Fruit fly (Drosophila melanogaster) whole organism, prepupa: ENCODE data around the gene CG8838.

Source experiments
- CG10669 ChIP-seq: fragments of 200-800 bp; sonication (Bioruptor generic); optimal IDR thresholded peaks from 3 replicates; lab custom pipeline; 2018; ENCODE audit warnings: missing biosample characterization, mild to moderate bottlenecking, missing genetic modification characterization, moderate library complexity
- CG32006 ChIP-seq: fragments of 200-800 bp; sonication (Bioruptor generic); optimal IDR thresholded peaks from 3 replicates; lab custom pipeline; 2017; ENCODE audit warnings: missing biosample characterization, mild to moderate bottlenecking, missing genetic modification characterization
- CG6163 ChIP-seq: fragments of 200-800 bp; sonication (Bioruptor generic); IDR thresholded peaks from 3 replicates; pipeline ENCODE4 v1.3.6; 2022; ENCODE audit warnings: missing biosample characterization, missing genetic modification characterization
- CG6854 ChIP-seq: fragments of 200-800 bp; sonication (Bioruptor generic); optimal IDR thresholded peaks from 2 replicates; lab custom pipeline; 2017; ENCODE audit warnings: missing biosample characterization, mild to moderate bottlenecking, missing genetic modification characterization
- CG8119 ChIP-seq: fragments of 200-800 bp; sonication (Bioruptor generic); IDR thresholded peaks from 3 replicates; pipeline ENCODE4 v1.3.6; 2022; ENCODE audit warnings: missing biosample characterization, missing genetic modification characterization
- CG9139 ChIP-seq: fragments of 200-800 bp; sonication (Bioruptor generic); optimal IDR thresholded peaks from 3 replicates; lab custom pipeline; 2017; ENCODE audit warnings: missing biosample characterization, mild to moderate bottlenecking, missing genetic modification characterization
- Hr4 ChIP-seq: fragments of 200-800 bp; sonication (Bioruptor generic); optimal IDR thresholded peaks from 3 replicates; lab custom pipeline; 2016; ENCODE audit warnings: missing biosample characterization, missing genetic modification characterization
- Lpt ChIP-seq: fragments of 200-800 bp; sonication (Bioruptor generic); optimal IDR thresholded peaks from 3 replicates; lab custom pipeline; 2016; ENCODE audit warnings: missing biosample characterization, missing genetic modification characterization
- OdsH ChIP-seq: fragments of 200-800 bp; sonication (Bioruptor generic); optimal IDR thresholded peaks from 3 replicates; lab custom pipeline; 2016; ENCODE audit warnings: missing biosample characterization, missing genetic modification characterization
- Sox102F ChIP-seq: fragments of 200-800 bp; sonication (Bioruptor generic); optimal IDR thresholded peaks from 2 replicates; lab custom pipeline; 2016; ENCODE audit warnings: missing biosample characterization, mild to moderate bottlenecking, missing genetic modification characterization
- Sox14 ChIP-seq: fragments of 200-800 bp; sonication (Bioruptor generic); optimal IDR thresholded peaks from 3 replicates; lab custom pipeline; 2016; ENCODE audit warnings: missing biosample characterization, missing genetic modification characterization

dm6 chr2L:3338566-3339215 is 18.8 kb upstream of the CG8838 start:
- TF ChIP-seq CG6163 (GFP tag; lab: Robert Waterston, UW): peak; percentile 89
- TF ChIP-seq OdsH (GFP tag; lab: Kevin White, UChicago): peak; percentile 91
- peak; percentile 89 for TF ChIP-seq Lpt (GFP tag; lab: Kevin White, UChicago)
- TF ChIP-seq CG8119 (GFP tag; lab: Robert Waterston, UW): peak; percentile 91
- TF ChIP-seq CG9139: peak; percentile 64
- TF ChIP-seq CG6854: peak; percentile 28
- peak; percentile 76 for TF ChIP-seq Sox102F (GFP tag; lab: Kevin White, UChicago)
- TF ChIP-seq Hr4: peak; percentile 94
- peak; percentile 79 for TF ChIP-seq CG10669 (GFP tag; lab: Kevin White, UChicago)
- peak; percentile 91 for TF ChIP-seq CG32006 (GFP tag; lab: Kevin White, UChicago)
- peak; percentile 90 for TF ChIP-seq Sox14
